Fruit fly (Drosophila melanogaster) whole organism, embryonic: Measurements from ENCODE around the gene CG9173.

Source experiments
- ATbp ChIP-seq: fragments of 200-800 bp; sonication (Bioruptor generic); optimal IDR thresholded peaks from 2 replicates; lab custom pipeline; 2017; ENCODE audit warnings: missing biosample characterization, mild to moderate bottlenecking, missing genetic modification characterization, missing genetic modification reagents
- CG10209 ChIP-seq: fragments of 200-800 bp; sonication (Bioruptor generic); optimal IDR thresholded peaks from 3 replicates; lab custom pipeline; 2017; ENCODE audit warnings: missing biosample characterization, mild to moderate bottlenecking, missing genetic modification characterization, missing genetic modification reagents
- CG10267 ChIP-seq: fragments of 200-800 bp; sonication (Bioruptor generic); optimal IDR thresholded peaks from 2 replicates; lab custom pipeline; 2018; ENCODE audit warnings: missing biosample characterization, mild to moderate bottlenecking, missing genetic modification characterization, moderate library complexity
- CG10959 ChIP-seq: fragments of 200-800 bp; sonication (Bioruptor generic); IDR thresholded peaks from 2 replicates; pipeline ENCODE4 v1.3.6; 2022; ENCODE audit warnings: missing biosample characterization, missing genetic modification characterization
- CG11504 ChIP-seq: fragments of 200-800 bp; sonication (Bioruptor generic); optimal IDR thresholded peaks from 3 replicates; lab custom pipeline; 2019; ENCODE audit warnings: missing biosample characterization, mild to moderate bottlenecking, missing genetic modification characterization, moderate library complexity
- CG11723 ChIP-seq: fragments of 200-800 bp; sonication (Bioruptor generic); optimal IDR thresholded peaks from 2 replicates; lab custom pipeline; 2017; ENCODE audit warnings: missing biosample characterization, mild to moderate bottlenecking, missing genetic modification characterization
- CG14050 ChIP-seq: fragments of 200-800 bp; sonication (Bioruptor generic); IDR thresholded peaks from 3 replicates; pipeline ENCODE4 v1.3.6; 2022; ENCODE audit warnings: missing biosample characterization, missing genetic modification characterization
- CG1529 ChIP-seq: fragments of 200-800 bp; sonication (Bioruptor generic); optimal IDR thresholded peaks from 3 replicates; lab custom pipeline; 2018; ENCODE audit warnings: missing biosample characterization, missing genetic modification characterization
- CG18599 ChIP-seq: fragments of 200-800 bp; sonication (Bioruptor generic); optimal IDR thresholded peaks from 3 replicates; lab custom pipeline; 2017; ENCODE audit warnings: missing biosample characterization, missing genetic modification characterization, mild to moderate bottlenecking, moderate library complexity, missing genetic modification reagents
- CG2712 ChIP-seq: fragments of 200-800 bp; optimal IDR thresholded peaks from 3 replicates; lab custom pipeline; 2019; ENCODE audit warnings: missing biosample characterization, mild to moderate bottlenecking, missing genetic modification characterization, moderate library complexity
- CG3281 ChIP-seq: fragments of 200-800 bp; sonication (Bioruptor generic); optimal IDR thresholded peaks from 3 replicates; lab custom pipeline; 2017; ENCODE audit warnings: missing biosample characterization, mild to moderate bottlenecking, missing genetic modification characterization
- CG3407 ChIP-seq: fragments of 200-800 bp; sonication (Bioruptor generic); optimal IDR thresholded peaks from 2 replicates; lab custom pipeline; 2018; ENCODE audit warnings: missing biosample characterization, mild to moderate bottlenecking, missing genetic modification characterization
- CG3838 ChIP-seq: fragments of 200-800 bp; sonication (Bioruptor generic); optimal IDR thresholded peaks from 3 replicates; lab custom pipeline; 2016; ENCODE audit warnings: missing biosample characterization, missing genetic modification characterization
- CG4328 ChIP-seq: fragments of 200-800 bp; sonication (Bioruptor generic); optimal IDR thresholded peaks from 3 replicates; lab custom pipeline; 2017; ENCODE audit warnings: missing biosample characterization, missing genetic modification reagents, missing genetic modification characterization
- CG4820 ChIP-seq: fragments of 200-800 bp; sonication (Bioruptor generic); optimal IDR thresholded peaks from 3 replicates; lab custom pipeline; 2016; ENCODE audit warnings: missing biosample characterization, missing genetic modification characterization
- CG6689 ChIP-seq: fragments of 200-800 bp; sonication (Bioruptor generic); IDR thresholded peaks from 2 replicates; pipeline ENCODE4 v1.3.6; 2022; ENCODE audit warnings: missing biosample characterization, missing genetic modification characterization
- CG6813 ChIP-seq: fragments of 200-800 bp; sonication (Bioruptor generic); optimal IDR thresholded peaks from 2 replicates; lab custom pipeline; 2017; ENCODE audit warnings: missing biosample characterization, missing genetic modification characterization, mild to moderate bottlenecking, moderate library complexity, missing genetic modification reagents
- CG7745 ChIP-seq: fragments of 200-800 bp; sonication (Bioruptor generic); optimal IDR thresholded peaks from 2 replicates; lab custom pipeline; 2018; ENCODE audit warnings: missing biosample characterization, mild to moderate bottlenecking, missing genetic modification characterization, moderate library complexity
- CG7987 ChIP-seq: fragments of 200-800 bp; sonication (Bioruptor generic); optimal IDR thresholded peaks from 2 replicates; lab custom pipeline; 2018; ENCODE audit warnings: missing biosample characterization, mild to moderate bottlenecking, missing genetic modification characterization, moderate library complexity
- CG8388 ChIP-seq: fragments of 200-800 bp; sonication (Bioruptor generic); optimal IDR thresholded peaks from 2 replicates; lab custom pipeline; 2019; ENCODE audit warnings: missing biosample characterization, mild to moderate bottlenecking, missing genetic modification characterization, moderate library complexity
- CoRest ChIP-seq: fragments of 200-800 bp; sonication (Bioruptor generic); optimal IDR thresholded peaks from 3 replicates; lab custom pipeline; 2018; ENCODE audit warnings: missing biosample characterization, mild to moderate bottlenecking, missing genetic modification characterization, moderate library complexity
- D ChIP-seq, 2 experiments: fragments of 200-800 bp in 1 of 2; fragments of >200 bp in 1 of 2; sonication (Bioruptor generic) in 1 of 2; optimal IDR thresholded peaks; 2 replicates in 1 of 2; 3 replicates in 1 of 2; lab custom pipeline; 2017; ENCODE audit warnings: mild to moderate bottlenecking in 1 of 2, missing biosample characterization in 1 of 2, missing genetic modification characterization in 1 of 2, missing genetic modification reagents in 1 of 2
- Dad ChIP-seq: fragments of 200-800 bp; sonication (Bioruptor generic); optimal IDR thresholded peaks from 3 replicates; lab custom pipeline; 2016; ENCODE audit warnings: missing biosample characterization, missing genetic modification characterization
- Dbx ChIP-seq: fragments of 200-800 bp; sonication (Bioruptor generic); IDR thresholded peaks from 3 replicates; pipeline ENCODE4 v1.3.6; 2022; ENCODE audit warnings: missing biosample characterization, missing genetic modification characterization
- Gug ChIP-seq: fragments of 200-800 bp; sonication (Bioruptor generic); IDR thresholded peaks from 4 replicates; pipeline ENCODE4 v1.3.6; 2022; ENCODE audit warnings: missing biosample characterization, missing genetic modification characterization
- H15 ChIP-seq: fragments of 200-800 bp; sonication (Bioruptor generic); IDR thresholded peaks from 3 replicates; pipeline ENCODE4 v1.3.6; 2022; ENCODE audit warnings: missing biosample characterization, missing genetic modification characterization
- Myb ChIP-seq: fragments of 200-800 bp; sonication (Bioruptor generic); optimal IDR thresholded peaks from 2 replicates; lab custom pipeline; 2016; ENCODE audit warnings: missing biosample characterization, missing genetic modification characterization
- Nf-YA ChIP-seq: fragments of 200-800 bp; sonication (Bioruptor generic); IDR thresholded peaks from 2 replicates; pipeline ENCODE4 v1.3.6; 2022; ENCODE audit warnings: missing biosample characterization, missing genetic modification characterization
- Optix ChIP-seq: fragments of 200-800 bp; sonication (Bioruptor generic); IDR thresholded peaks from 3 replicates; pipeline ENCODE4 v1.3.6; 2022; ENCODE audit warnings: missing biosample characterization, missing genetic modification characterization
- PHDP ChIP-seq: fragments of 200-800 bp; sonication (Bioruptor generic); optimal IDR thresholded peaks from 3 replicates; lab custom pipeline; 2018; ENCODE audit warnings: missing biosample characterization, mild to moderate bottlenecking, missing genetic modification characterization, moderate library complexity
- Xbp1 ChIP-seq: fragments of 200-800 bp; sonication (Bioruptor generic); optimal IDR thresholded peaks from 3 replicates; lab custom pipeline; 2016; ENCODE audit warnings: missing biosample characterization, mild to moderate bottlenecking, missing genetic modification characterization
- az2 ChIP-seq: fragments of 200-800 bp; sonication (Bioruptor generic); optimal IDR thresholded peaks from 3 replicates; lab custom pipeline; 2016; ENCODE audit warnings: missing biosample characterization, missing genetic modification characterization
- dpn ChIP-seq, 2 experiments: fragments of 200-800 bp; sonication (Bioruptor generic); optimal IDR thresholded peaks; 3 replicates each; lab custom pipeline; 2016; ENCODE audit warnings: missing biosample characterization in 2 of 2, missing genetic modification characterization in 2 of 2
- ewg ChIP-seq: fragments of 200-800 bp; sonication (Bioruptor generic); optimal IDR thresholded peaks from 3 replicates; lab custom pipeline; 2017; ENCODE audit warnings: mild to moderate bottlenecking, missing biosample characterization, missing genetic modification reagents, missing genetic modification characterization
- gce ChIP-seq: fragments of 200-800 bp; sonication (Bioruptor generic); IDR thresholded peaks from 3 replicates; pipeline ENCODE4 v1.3.6; 2022; ENCODE audit warnings: missing biosample characterization, missing genetic modification characterization
- gcm ChIP-seq: fragments of 200-800 bp; sonication (Bioruptor generic); optimal IDR thresholded peaks from 2 replicates; lab custom pipeline; 2019; ENCODE audit warnings: missing biosample characterization, mild to moderate bottlenecking, missing genetic modification characterization, moderate library complexity
- h ChIP-seq: fragments of >200 bp; optimal IDR thresholded peaks from 2 replicates; lab custom pipeline; 2017
- jing ChIP-seq: fragments of 200-800 bp; sonication (Bioruptor generic); optimal IDR thresholded peaks from 2 replicates; lab custom pipeline; 2018; ENCODE audit warnings: missing biosample characterization, mild to moderate bottlenecking, missing genetic modification characterization
- mirr ChIP-seq: fragments of 200-800 bp; sonication (Bioruptor generic); optimal IDR thresholded peaks from 3 replicates; lab custom pipeline; 2018; ENCODE audit warnings: missing biosample characterization, mild to moderate bottlenecking, missing genetic modification characterization
- odd ChIP-seq: fragments of 200-800 bp; sonication (Bioruptor generic); optimal IDR thresholded peaks from 2 replicates; lab custom pipeline; 2017; ENCODE audit warnings: missing biosample characterization, mild to moderate bottlenecking, missing genetic modification characterization
- onecut ChIP-seq: fragments of 200-800 bp; sonication (Bioruptor generic); IDR thresholded peaks from 2 replicates; pipeline ENCODE4 v1.3.6; 2022; ENCODE audit warnings: missing biosample characterization, missing genetic modification characterization
- prd ChIP-seq, 3 experiments: fragments of >200 bp in 2 of 3; fragments of 200-800 bp in 1 of 3; sonication (Bioruptor generic) in 1 of 3; optimal IDR thresholded peaks in 2 of 3; IDR thresholded peaks in 1 of 3; 2 replicates in 2 of 3; 3 replicates in 1 of 3; pipeline versions ENCODE4 v1.3.6 to Lab custom; 2017 to 2022; ENCODE audit warnings: missing biosample characterization in 1 of 3, missing genetic modification characterization in 1 of 3
- sens ChIP-seq: fragments of 200-800 bp; sonication (Bioruptor generic); peaks from one replicate; lab custom pipeline; 2016; ENCODE audit warnings: missing biosample characterization, missing genetic modification characterization
- sens-2 ChIP-seq: fragments of 200-800 bp; sonication (Bioruptor generic); IDR thresholded peaks from 2 replicates; pipeline ENCODE4 v1.3.6; 2022; ENCODE audit warnings: missing biosample characterization, missing genetic modification characterization
- sisA ChIP-seq: fragments of 200-800 bp; sonication (Bioruptor generic); IDR thresholded peaks from 2 replicates; pipeline ENCODE4 v1.3.6; 2022; ENCODE audit warnings: missing biosample characterization, missing genetic modification characterization
- tio ChIP-seq: fragments of 200-800 bp; sonication (Bioruptor generic); optimal IDR thresholded peaks from 2 replicates; lab custom pipeline; 2017; ENCODE audit warnings: missing biosample characterization, missing genetic modification characterization, inconsistent platforms
- trem ChIP-seq: fragments of 200-800 bp; optimal IDR thresholded peaks from 3 replicates; lab custom pipeline; 2019; ENCODE audit warnings: missing biosample characterization, mild to moderate bottlenecking, missing genetic modification characterization, moderate library complexity
- tx ChIP-seq: fragments of 200-800 bp; sonication (Bioruptor generic); optimal IDR thresholded peaks from 2 replicates; lab custom pipeline; 2016; ENCODE audit warnings: missing biosample characterization, missing genetic modification characterization
- zfh1 ChIP-seq: fragments of 200-800 bp; sonication (Bioruptor generic); IDR thresholded peaks from 3 replicates; pipeline ENCODE4 v1.3.6; 2022; ENCODE audit warnings: missing biosample characterization, missing genetic modification characterization

CG9173 gene

DNA sequence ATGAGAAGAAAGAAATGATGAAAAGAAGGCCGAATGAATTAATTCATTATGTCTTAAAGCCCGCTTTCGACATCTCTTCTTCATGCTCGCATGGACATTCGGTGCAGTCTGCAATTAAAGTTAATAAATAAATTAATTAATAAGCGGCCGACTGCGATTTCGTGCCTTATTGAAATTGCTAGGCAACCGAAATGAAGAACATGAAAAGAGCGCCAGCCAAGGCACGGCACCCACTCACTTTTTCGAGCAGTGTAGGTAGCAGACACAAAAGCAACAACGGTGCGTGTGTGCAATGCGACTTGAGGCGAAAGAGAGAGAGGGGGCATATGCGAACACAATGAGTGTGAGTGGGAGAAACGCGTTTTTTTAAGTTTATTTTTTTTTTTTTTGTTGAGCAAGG is 41.2 kb upstream of the CG9173 start (continued):
- TF ChIP-seq tx (GFP tag; lab: Kevin White, UChicago) (no peak), ewg (GFP tag; lab: Kevin White, UChicago) (peak; percentile 39), Optix (GFP tag; lab: Robert Waterston, UW) (0 out of 3 replicates have a peak, but pooled peaks have one; percentile 46), prd (optimal IDR thresholded peaks at IDR 0.05; lab: Kevin White, UChicago) (no peak), prd (GFP tag; IDR thresholded peaks at IDR 0.05; lab: Robert Waterston, UW) (peak; percentile 54; the same call in 2 of the 3 replicates), CG11723 (GFP tag; lab: Kevin White, UChicago) (peak; percentile 22), CG3407 (GFP tag; lab: Kevin White, UChicago) (no peak), D (optimal IDR thresholded peaks at IDR 0.05; lab: Kevin White, UChicago) (no peak), D (GFP tag; optimal IDR thresholded peaks at IDR 0.05; lab: Kevin White, UChicago) (peak; percentile 34), CG11504 (tag; lab: Kevin White, UChicago) (peak; percentile 42), CG14050 (GFP tag; lab: Robert Waterston, UW) (no peak), sens-2 (GFP tag; lab: Robert Waterston, UW) (peak; percentile 33; the same call in 1 of the 2 replicates), CG6689 (peak; percentile 52), zfh1 (GFP tag; lab: Robert Waterston, UW) (peak; percentile 49; the same call in 1 of the 3 replicates), az2 (GFP tag; lab: Kevin White, UChicago) (peak; percentile 30), PHDP (peak; percentile 30), CG1529 (GFP tag; lab: Kevin White, UChicago) (peak; percentile 5), Dbx (GFP tag; lab: Robert Waterston, UW) (no peak), sens (GFP tag; lab: Kevin White, UChicago) (peak; percentile 86), tio (GFP tag; lab: Kevin White, UChicago) (peak; percentile 41), ATbp (GFP tag; lab: Kevin White, UChicago) (peak; percentile 43), Gug (GFP tag; lab: Robert Waterston, UW) (peak; percentile 19; the same call in 1 of the 4 replicates), CG10959 (GFP tag; lab: Robert Waterston, UW) (peak; percentile 39; the same call in 1 of the 2 replicates), CG3281 (GFP tag; lab: Kevin White, UChicago) (no peak), trem (no peak), Nf-YA (0 out of 2 replicates have a peak, but pooled peaks have one; percentile 31), CG10267 (peak; percentile 18), gcm (peak; percentile 10), Dad (GFP tag; lab: Kevin White, UChicago) (no peak), odd (GFP tag; lab: Kevin White, UChicago) (no peak), sisA (peak; percentile 20; the same call in 1 of the 2 replicates), CG7987 (no peak), h (lab: Kevin White, UChicago) (no peak), Xbp1 (GFP tag; lab: Kevin White, UChicago) (peak; percentile 52), jing (GFP tag; lab: Kevin White, UChicago) (peak; percentile 32), CG18599 (GFP tag; lab: Kevin White, UChicago) (peak; percentile 11), CG4328 (GFP tag; lab: Kevin White, UChicago) (no peak), CG8388 (peak; percentile 15), CG3838 (GFP tag; lab: Kevin White, UChicago) (peak; percentile 42), CoRest (tag; lab: Kevin White, UChicago) (peak; percentile 19), CG2712 (peak; percentile 49), gce (0 out of 3 replicates have a peak, but pooled peaks have one; percentile 8), CG10209 (GFP tag; lab: Kevin White, UChicago) (peak; percentile 3), CG6813 (GFP tag; lab: Kevin White, UChicago) (no peak), CG7745 (tag; lab: Kevin White, UChicago) (no peak), mirr (GFP tag; lab: Kevin White, UChicago) (no peak), onecut (GFP tag; lab: Robert Waterston, UW) (peak; percentile 13; the same call in 1 of the 2 replicates), dpn (GFP tag; optimal IDR thresholded peaks at IDR 0.05; lab: Kevin White, UChicago) (peak in 1 of 2 experiments; percentile 25), CG4820 (GFP tag; lab: Kevin White, UChicago) (peak; percentile 31), H15 (0 out of 3 replicates have a peak, but pooled peaks have one; percentile 40), Myb (GFP tag; lab: Kevin White, UChicago) (no peak)
